Fruit fly (Drosophila melanogaster) whole organism: ENCODE measurements around the gene Hrb98DE.

Source experiments
- CG8478 ChIP-seq: fragments of >200 bp; optimal IDR thresholded peaks from 2 replicates; lab custom pipeline; 2018; ENCODE audit warnings: inconsistent platforms
- Dll ChIP-seq: fragments of >200 bp; optimal IDR thresholded peaks from 2 replicates; lab custom pipeline; 2017
- EcR ChIP-seq, 2 experiments: fragments of >200 bp; optimal IDR thresholded peaks; 2 replicates each; lab custom pipeline; 2017; ENCODE audit warnings: missing biosample characterization in 2 of 2, missing genetic modification characterization in 2 of 2, missing genetic modification reagents in 2 of 2
- pan ChIP-seq: fragments of >200 bp; optimal IDR thresholded peaks from 2 replicates; lab custom pipeline; 2017
- psq ChIP-seq: fragments of >200 bp; optimal IDR thresholded peaks from 2 replicates; lab custom pipeline; 2017
- usp ChIP-seq: fragments of >200 bp; optimal IDR thresholded peaks from 2 replicates; lab custom pipeline; 2017; ENCODE audit warnings: missing biosample characterization, missing genetic modification characterization, mixed read lengths

Hrb98DE gene

DNA sequence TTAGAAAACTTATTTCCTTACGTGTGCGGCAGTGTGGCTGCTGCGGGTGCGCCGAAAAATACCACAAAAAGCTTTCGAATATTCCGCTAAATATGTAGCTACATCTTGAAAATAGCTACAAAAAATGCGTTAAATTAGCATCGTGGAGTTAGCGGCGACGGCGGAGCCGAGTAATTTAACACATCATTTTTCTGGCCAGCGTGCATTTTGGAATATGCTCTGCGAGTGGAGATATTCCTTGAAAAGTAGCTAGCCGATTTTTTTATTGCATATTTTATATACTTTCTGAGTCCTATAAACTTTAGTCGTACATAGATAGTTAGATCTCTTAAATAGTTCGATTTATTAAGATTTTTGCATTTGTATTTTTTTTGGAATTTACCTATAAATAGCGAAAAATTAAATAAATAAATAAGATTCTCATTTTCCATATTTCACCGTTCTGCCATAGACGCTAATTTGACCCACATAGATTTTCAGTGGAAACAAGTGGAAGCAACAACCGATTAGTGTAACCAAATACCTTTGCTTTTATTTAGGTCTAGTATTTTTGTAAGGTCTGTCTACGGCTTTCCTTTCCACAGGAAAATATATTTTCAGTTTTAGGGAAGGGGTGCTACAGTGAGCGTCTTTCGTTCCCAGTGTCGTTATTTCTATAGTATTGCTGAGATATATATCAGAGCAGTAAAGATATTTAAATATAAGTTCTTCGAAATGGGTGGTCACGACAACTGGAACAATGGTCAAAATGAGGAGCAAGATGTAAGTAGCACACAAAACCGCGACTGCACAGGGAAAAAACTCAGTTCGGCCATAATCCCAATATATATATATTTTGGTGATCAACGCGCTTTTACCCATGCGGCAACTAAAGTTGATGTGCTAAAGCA lies at the start of gene Hrb98DE, which contains the start of gene Noa36:
Gene Hrb98DE, plus strand, starts transcription at position 597 of the 890 bp plus-strand sequence.
Gene Noa36, minus strand, starts transcription at position 51 of the 890 bp plus-strand sequence.
- TF ChIP-seq Dll, result no peak
- TF ChIP-seq pan (lab: Kevin White, UChicago), result no peak
- no peak for TF ChIP-seq CG8478
- TF ChIP-seq psq, result no peak
- TF ChIP-seq EcR (GFP tag; optimal IDR thresholded peaks at IDR 0.05; lab: Kevin White, UChicago), result no peak
- no peak for TF ChIP-seq usp (GFP tag; lab: Kevin White, UChicago)

- TF ChIP-seq Dll (no peak), psq (no peak), usp (GFP tag; lab: Kevin White, UChicago) (no peak), EcR (GFP tag; optimal IDR thresholded peaks at IDR 0.05; lab: Kevin White, UChicago) (no peak), CG8478 (no peak), pan (lab: Kevin White, UChicago) (no peak)
Measured at dm6 chr3R:28552249-28552648, 47.4 kb upstream of the Hrb98DE start.

- no peak for TF ChIP-seq usp (GFP tag; lab: Kevin White, UChicago)
- no peak for TF ChIP-seq Dll
- no peak for TF ChIP-seq pan (lab: Kevin White, UChicago)
Measured at dm6 chr3R:28553023-28553422, 46.6 kb upstream of the Hrb98DE start.

DNA sequence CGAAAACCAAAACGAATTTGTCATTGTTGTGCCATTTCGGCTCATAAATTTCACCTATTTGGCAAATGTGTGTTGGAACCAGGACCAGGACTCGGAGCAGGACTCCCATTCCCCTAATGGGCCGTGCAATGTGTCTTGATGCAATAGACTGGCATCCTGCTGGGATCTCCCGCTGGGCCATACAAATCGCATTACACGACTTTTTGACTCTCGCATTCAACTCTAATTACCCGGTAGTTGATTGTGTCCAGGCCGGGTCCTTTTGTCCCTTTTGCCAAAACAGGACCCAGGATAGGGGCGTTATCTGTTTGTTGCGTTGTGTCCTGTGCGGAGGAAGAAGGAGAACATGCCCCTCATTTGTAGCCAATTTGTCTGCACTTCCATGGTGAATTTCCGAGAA lies 44.3 kb upstream of the Hrb98DE start:
- TF ChIP-seq CG8478 (no peak), EcR (GFP tag; optimal IDR thresholded peaks at IDR 0.05; lab: Kevin White, UChicago) (no peak), usp (GFP tag; lab: Kevin White, UChicago) (no peak), pan (lab: Kevin White, UChicago) (no peak), Dll (no peak), psq (no peak)

DNA sequence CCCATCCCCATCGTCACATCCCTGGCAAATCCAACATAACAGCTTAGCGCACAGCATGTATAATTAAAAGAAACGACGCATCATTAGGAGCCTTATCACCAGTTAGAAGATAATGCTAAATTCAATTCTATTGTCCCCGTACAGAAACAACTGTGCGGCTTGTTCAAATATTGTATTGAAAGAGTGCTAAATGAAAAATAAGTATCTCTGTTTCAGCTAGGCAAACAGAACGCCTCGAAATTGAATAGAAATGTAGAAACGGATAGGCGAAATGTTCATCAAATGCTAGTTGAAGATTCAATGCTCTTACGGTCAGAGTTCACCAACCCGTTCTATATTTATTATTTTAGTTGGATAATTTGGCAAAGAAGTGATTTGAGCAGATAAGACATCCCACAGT lies 43.8 kb upstream of the Hrb98DE start:
- TF ChIP-seq CG8478 (no peak), psq (no peak)

DNA sequence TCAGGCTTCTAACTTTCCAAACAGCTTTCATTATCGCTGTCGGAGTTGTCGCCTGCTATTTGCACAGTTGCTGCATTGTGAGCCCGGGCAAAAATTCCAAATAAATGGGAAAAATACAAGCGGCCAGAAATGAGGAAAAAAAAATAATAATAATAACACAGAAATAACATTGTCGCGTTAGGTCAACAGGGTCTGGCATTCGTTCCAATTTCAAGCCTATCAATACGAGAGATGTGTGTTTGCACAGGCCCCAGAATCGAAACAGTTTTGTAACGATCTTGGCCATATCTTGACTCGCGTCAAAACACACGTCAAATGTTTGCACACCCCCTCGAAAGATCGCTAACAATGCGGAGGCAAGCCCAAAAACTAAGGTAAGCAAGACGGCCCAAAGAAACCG lies 43.2 kb upstream of the Hrb98DE start:
- no peak for TF ChIP-seq usp (GFP tag; lab: Kevin White, UChicago)
- TF ChIP-seq CG8478, result no peak
- TF ChIP-seq EcR (GFP tag; optimal IDR thresholded peaks at IDR 0.05; lab: Kevin White, UChicago), result no peak
- no peak for TF ChIP-seq psq
- no peak for TF ChIP-seq Dll
- TF ChIP-seq pan (lab: Kevin White, UChicago), result no peak

DNA sequence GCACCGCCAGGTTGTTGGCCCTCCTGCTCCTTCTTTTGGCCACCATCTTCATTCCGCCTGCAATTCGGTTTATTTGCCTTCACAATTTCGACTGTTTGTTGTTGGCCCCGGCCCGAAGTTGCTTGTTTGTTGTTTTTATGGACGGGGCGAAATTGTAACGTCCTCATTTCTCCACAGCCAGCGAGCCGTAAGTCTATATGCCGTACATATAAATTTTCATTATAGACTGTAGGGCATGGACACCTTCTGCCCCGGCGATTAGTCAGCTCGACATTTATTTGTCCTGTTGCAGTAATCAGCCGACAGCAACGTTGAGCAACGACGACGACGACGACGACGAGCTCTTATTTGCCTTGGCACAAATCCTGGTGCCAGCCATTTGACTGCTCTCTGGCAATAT lies 40.8 kb upstream of the Hrb98DE start:
- TF ChIP-seq CG8478 (no peak), Dll (no peak), psq (no peak), usp (GFP tag; lab: Kevin White, UChicago) (no peak), EcR (GFP tag; optimal IDR thresholded peaks at IDR 0.05; lab: Kevin White, UChicago) (no peak), pan (lab: Kevin White, UChicago) (no peak)

DNA sequence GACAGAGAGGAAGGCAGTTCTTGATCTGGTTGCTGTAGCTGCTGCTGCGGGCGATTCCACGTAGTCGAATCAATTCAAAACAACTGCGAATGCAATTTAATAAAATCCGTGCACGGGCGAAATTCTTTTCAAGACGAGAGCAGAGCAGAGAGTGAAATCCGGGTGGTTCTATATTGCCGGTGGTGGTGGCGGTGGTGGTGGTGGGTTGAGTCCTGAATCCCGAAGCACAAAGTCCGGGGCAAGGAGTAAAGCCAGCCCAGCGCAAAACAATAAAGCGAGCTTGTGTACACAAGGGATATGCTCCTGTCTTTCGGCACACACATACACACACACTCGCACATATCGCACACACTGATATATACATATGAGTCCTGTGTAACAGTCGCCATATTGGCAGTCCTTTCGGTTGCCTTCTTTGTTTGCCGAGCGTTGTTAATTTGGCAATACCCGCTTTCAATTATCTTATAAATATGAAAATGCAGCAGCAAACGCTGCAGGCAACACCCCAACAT lies 38.3 kb upstream of the Hrb98DE start:
- TF ChIP-seq Dll (no peak), psq (no peak), CG8478 (no peak), EcR (GFP tag; optimal IDR thresholded peaks at IDR 0.05; lab: Kevin White, UChicago) (no peak), pan (lab: Kevin White, UChicago) (no peak), usp (GFP tag; lab: Kevin White, UChicago) (no peak)

DNA sequence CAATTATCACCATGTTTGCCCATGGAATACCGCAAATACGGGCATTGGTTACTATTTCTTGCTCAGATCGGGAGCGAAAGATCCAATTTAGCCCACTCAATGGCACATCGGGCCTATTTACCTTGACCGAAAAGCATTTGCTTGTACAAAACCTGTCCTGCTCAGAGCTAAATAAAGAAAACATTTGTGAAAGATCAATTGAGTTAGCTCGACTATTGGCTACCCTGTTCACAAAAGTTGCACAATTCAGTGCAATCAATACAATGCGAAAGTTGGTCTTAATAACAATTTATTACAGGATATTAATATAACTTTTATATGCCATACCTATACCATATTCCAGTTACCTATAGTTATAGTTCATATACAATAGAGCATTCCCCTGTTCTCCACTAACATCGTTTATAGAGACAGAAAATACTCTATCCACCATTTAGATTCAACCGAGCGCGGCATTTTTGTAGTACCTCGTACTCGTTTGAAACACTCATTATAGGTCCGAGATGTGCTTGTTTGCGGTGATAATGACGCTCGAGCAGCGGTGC lies 36.9 kb upstream of the Hrb98DE start:
- TF ChIP-seq pan (lab: Kevin White, UChicago) (no peak), EcR (GFP tag; optimal IDR thresholded peaks at IDR 0.05; lab: Kevin White, UChicago) (no peak), psq (no peak), usp (GFP tag; lab: Kevin White, UChicago) (no peak), CG8478 (no peak), Dll (no peak)

dm6 chr3R:28563531-28563930 lies 36.1 kb upstream of the Hrb98DE start:
- TF ChIP-seq EcR (GFP tag; optimal IDR thresholded peaks at IDR 0.05; lab: Kevin White, UChicago) (no peak), psq (no peak)

DNA sequence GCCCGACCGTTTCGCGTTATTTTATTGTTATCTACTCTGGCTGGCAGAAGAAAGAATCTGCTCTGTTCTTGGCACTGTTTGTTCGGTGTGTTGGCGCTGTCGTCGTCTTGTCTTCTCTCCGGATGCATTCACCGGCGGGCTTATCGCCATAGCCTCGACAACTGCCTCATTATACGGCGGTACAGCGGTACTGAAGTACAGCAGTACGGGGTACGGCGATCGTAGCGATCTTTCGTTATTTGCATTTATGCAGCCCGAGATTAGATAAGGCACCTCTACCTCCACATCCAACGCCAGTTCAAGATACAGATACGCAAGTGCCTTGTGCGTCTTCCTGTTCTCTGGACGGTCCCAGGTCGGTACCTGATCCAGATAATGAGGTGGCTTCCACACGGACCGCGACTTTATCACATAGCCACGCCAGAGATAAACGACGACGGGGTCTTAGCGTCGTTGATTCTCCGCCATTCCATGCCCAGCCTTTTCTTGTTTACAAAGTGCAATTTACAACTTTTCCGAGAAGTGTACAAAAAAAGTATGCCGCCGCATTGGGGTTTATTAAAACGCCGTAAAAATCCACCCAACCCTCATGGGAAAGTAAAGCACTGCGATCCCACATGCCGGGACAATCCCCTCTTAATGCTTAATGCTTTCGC lies 31.4 kb upstream of the Hrb98DE start:
- TF ChIP-seq EcR (GFP tag; optimal IDR thresholded peaks at IDR 0.05; lab: Kevin White, UChicago) (no peak), CG8478 (no peak), pan (lab: Kevin White, UChicago) (no peak), Dll (no peak), usp (GFP tag; lab: Kevin White, UChicago) (no peak), psq (no peak)

DNA sequence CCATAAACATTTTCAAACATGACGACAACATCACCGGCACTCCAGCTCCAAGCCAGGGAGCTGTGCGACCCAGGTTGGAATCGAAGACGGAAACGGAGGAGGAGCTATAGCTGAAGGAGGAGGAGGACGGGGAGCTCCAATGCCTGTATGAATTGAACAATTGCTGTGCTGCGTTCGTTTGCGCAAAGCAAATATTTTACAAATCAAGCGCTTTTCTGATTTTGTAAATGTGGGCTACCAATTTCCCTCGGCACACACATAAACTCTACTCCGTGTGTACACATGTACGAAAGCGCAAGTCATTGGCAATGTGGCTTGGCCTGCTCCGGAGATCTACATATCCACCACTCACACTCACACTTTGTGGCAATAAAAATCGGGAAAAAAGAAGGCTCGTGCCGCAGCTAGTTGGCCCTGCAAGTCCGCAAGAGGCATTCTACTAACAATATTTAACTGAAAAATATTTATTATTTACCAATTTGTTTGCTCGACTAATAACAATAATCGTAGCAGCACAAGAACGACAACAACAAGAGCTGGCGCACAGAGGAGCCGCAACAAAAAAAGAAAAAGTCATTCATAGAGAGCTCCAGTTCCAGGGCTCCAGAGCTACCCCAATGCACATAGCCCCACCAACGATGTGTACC lies 30.0 kb upstream of the Hrb98DE start:
- TF ChIP-seq Dll, result no peak
- no peak for TF ChIP-seq CG8478
- no peak for TF ChIP-seq usp (GFP tag; lab: Kevin White, UChicago)
- TF ChIP-seq psq, result no peak
- TF ChIP-seq pan (lab: Kevin White, UChicago), result no peak
- TF ChIP-seq EcR (GFP tag; optimal IDR thresholded peaks at IDR 0.05; lab: Kevin White, UChicago), result no peak
